Worm (Caenorhabditis elegans): ENCODE results near the gene F19F10.14.

F19F10.14 gene

ce11 chrV:7590454-7590853 lies 19.6 kb upstream of the F19F10.14 start, which contains the start of gene C50E3.6:
C50E3.6 (minus strand) TSS chrV:7590554.
- TF ChIP-seq bed-3 (GFP tag; optimal IDR thresholded peaks at IDR 0.05) (no peak), unc-39 (tag; optimal IDR thresholded peaks at IDR 0.05) (no peak), flh-1 (GFP tag; optimal IDR thresholded peaks at IDR 0.05) (no peak), mls-2 (tag; optimal IDR thresholded peaks at IDR 0.05) (no peak), ztf-11 (tag; optimal IDR thresholded peaks at IDR 0.05) (no peak), lin-32 (GFP tag; optimal IDR thresholded peaks at IDR 0.05) (no peak), cnd-1 (tag; optimal IDR thresholded peaks at IDR 0.05) (no peak), ces-1 (GFP tag; optimal IDR thresholded peaks at IDR 0.05) (no peak), lin-13 (tag; optimal IDR thresholded peaks at IDR 0.05) (no peak), unc-62 (GFP tag; optimal IDR thresholded peaks at IDR 0.05) (no peak), sem-2 (GFP tag; optimal IDR thresholded peaks at IDR 0.05) (no peak), sptf-1 (tag; optimal IDR thresholded peaks at IDR 0.05) (no peak), drap-1 (GFP tag; optimal IDR thresholded peaks at IDR 0.05) (no peak), lsy-2 (tag; optimal IDR thresholded peaks at IDR 0.05) (no peak), ham-2 (GFP tag; optimal IDR thresholded peaks at IDR 0.05) (no peak), unc-120 (tag; optimal IDR thresholded peaks at IDR 0.05; ENCODE audit: poor library complexity, severe bottlenecking) (no peak), zip-8 (tag; optimal IDR thresholded peaks at IDR 0.05) (no peak)

ce11 chrV:7587637-7588036 lies 16.8 kb upstream of the F19F10.14 start, which contains the start of the genes F19F10.11 and C50E3.5:
F19F10.11 (minus strand) TSS chrV:7587704.
C50E3.5 (plus strand) TSS chrV:7587996.
- TF ChIP-seq mep-1 (tag; optimal IDR thresholded peaks at IDR 0.05) (peak; percentile 52), sem-2 (GFP tag; optimal IDR thresholded peaks at IDR 0.05) (no peak), lsy-2 (tag; optimal IDR thresholded peaks at IDR 0.05) (peak; percentile 5), lin-32 (GFP tag; optimal IDR thresholded peaks at IDR 0.05) (no peak), ces-1 (GFP tag; optimal IDR thresholded peaks at IDR 0.05) (peak; percentile 20)

- TF ChIP-seq ces-1 (GFP tag; optimal IDR thresholded peaks at IDR 0.05) (peak; percentile 48), ham-2 (GFP tag; optimal IDR thresholded peaks at IDR 0.05) (no peak), pha-4 (tag; optimal IDR thresholded peaks at IDR 0.05) (peak; percentile 47), nhr-237 (tag; optimal IDR thresholded peaks at IDR 0.05) (peak; percentile 30), mep-1 (tag; optimal IDR thresholded peaks at IDR 0.05) (peak; percentile 53)
Measured at ce11 chrV:7580378-7580777, 9.5 kb upstream of the F19F10.14 start, which contains the start of gene ets-6. ets-6 (minus strand) TSS chrV:7580546.

- TF ChIP-seq lin-13 (tag; optimal IDR thresholded peaks at IDR 0.05) (no peak), elt-1 (tag; optimal IDR thresholded peaks at IDR 0.05; ENCODE audit: borderline replicate concordance, insufficient read depth) (no peak), ces-1 (GFP tag; optimal IDR thresholded peaks at IDR 0.05) (peak; percentile 67), nhr-28 (tag; optimal IDR thresholded peaks at IDR 0.05) (no peak), mep-1 (tag; optimal IDR thresholded peaks at IDR 0.05) (peak; percentile 13), ztf-11 (tag; optimal IDR thresholded peaks at IDR 0.05) (no peak), pha-4 (tag; optimal IDR thresholded peaks at IDR 0.05) (peak; percentile 32), hlh-1 (tag; optimal IDR thresholded peaks at IDR 0.05) (peak; percentile 6), sem-2 (GFP tag; optimal IDR thresholded peaks at IDR 0.05) (no peak)
Measured at ce11 chrV:7575563-7575962, 4.7 kb upstream of the F19F10.14 start, which contains the start of the genes snu-66 and ints-9. snu-66 (minus strand) TSS chrV:7575670. ints-9 (plus strand) TSS chrV:7575802.

ce11 chrV:7570290-7570689 lies 565 bp downstream of the F19F10.14 start, which contains the start of gene clec-212:
clec-212 (minus strand) TSS chrV:7570390.
- TF ChIP-seq flh-1 (GFP tag; optimal IDR thresholded peaks at IDR 0.05), result no peak
- TF ChIP-seq zip-8 (tag; optimal IDR thresholded peaks at IDR 0.05), result peak; percentile 54
- TF ChIP-seq nhr-2 (tag; optimal IDR thresholded peaks at IDR 0.05), result no peak

- TF ChIP-seq mls-2 (tag; optimal IDR thresholded peaks at IDR 0.05), result no peak
- TF ChIP-seq nhr-12 (tag; optimal IDR thresholded peaks at IDR 0.05), result no peak
- no peak for TF ChIP-seq ham-2 (GFP tag; optimal IDR thresholded peaks at IDR 0.05)
- no peak for TF ChIP-seq ztf-11 (tag; optimal IDR thresholded peaks at IDR 0.05)
- TF ChIP-seq pha-4 (tag; optimal IDR thresholded peaks at IDR 0.05), result no peak
- no peak for TF ChIP-seq nhr-2 (tag; optimal IDR thresholded peaks at IDR 0.05)
- no peak for TF ChIP-seq hlh-1 (tag; optimal IDR thresholded peaks at IDR 0.05)
- no peak for TF ChIP-seq mep-1 (tag; optimal IDR thresholded peaks at IDR 0.05)
- TF ChIP-seq drap-1 (GFP tag; optimal IDR thresholded peaks at IDR 0.05), result no peak
- no peak for TF ChIP-seq ces-1 (GFP tag; optimal IDR thresholded peaks at IDR 0.05)
- no peak for TF ChIP-seq tbx-8 (GFP tag; optimal IDR thresholded peaks at IDR 0.05)
- TF ChIP-seq nhr-237 (tag; optimal IDR thresholded peaks at IDR 0.05), result no peak
- TF ChIP-seq unc-62 (GFP tag; optimal IDR thresholded peaks at IDR 0.05), result no peak
- no peak for TF ChIP-seq M03D4.4 (tag; optimal IDR thresholded peaks at IDR 0.05)
Measured at ce11 chrV:7562947-7563346, 7.9 kb downstream of the F19F10.14 start, which contains the start of gene F19F10.1. F19F10.1 (plus strand) TSS chrV:7563247.

Data from whole organism, mixed stage, embryonic.